Worm (Caenorhabditis elegans): Measurements from ENCODE around the gene col-76.

The col-76 gene

DNA sequence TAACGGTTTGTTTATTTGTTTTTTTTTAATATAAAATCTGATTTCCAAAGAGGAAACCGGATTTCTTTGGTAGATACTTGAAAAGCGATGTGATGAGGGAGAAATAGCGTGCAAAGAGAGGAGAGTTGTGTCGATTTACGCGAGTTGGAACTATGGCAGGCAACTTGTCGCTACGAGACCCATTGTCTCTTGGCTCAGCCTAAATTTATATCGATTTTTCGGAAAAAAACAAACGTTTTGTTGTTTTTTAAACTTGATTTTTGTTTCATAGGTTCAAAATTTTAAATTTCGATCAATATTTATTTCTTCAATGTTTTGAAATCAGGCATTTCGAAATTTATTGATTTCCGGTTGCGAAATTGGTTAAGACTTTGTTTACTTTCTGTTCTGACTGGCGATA, 12.3 kb downstream of the col-76 start, which contains the start of gene M110.3 (continued):
- TF ChIP-seq pag-3 (tag; optimal IDR thresholded peaks at IDR 0.05; ENCODE audit: borderline replicate concordance, insufficient read depth): peak; percentile 71
- TF ChIP-seq ama-1 (optimal IDR thresholded peaks at IDR 0.05): no peak
- no peak for TF ChIP-seq fkh-10 (GFP tag; optimal IDR thresholded peaks at IDR 0.05)
- TF ChIP-seq C04F5.9 (tag; optimal IDR thresholded peaks at IDR 0.05): peak; percentile 44

DNA sequence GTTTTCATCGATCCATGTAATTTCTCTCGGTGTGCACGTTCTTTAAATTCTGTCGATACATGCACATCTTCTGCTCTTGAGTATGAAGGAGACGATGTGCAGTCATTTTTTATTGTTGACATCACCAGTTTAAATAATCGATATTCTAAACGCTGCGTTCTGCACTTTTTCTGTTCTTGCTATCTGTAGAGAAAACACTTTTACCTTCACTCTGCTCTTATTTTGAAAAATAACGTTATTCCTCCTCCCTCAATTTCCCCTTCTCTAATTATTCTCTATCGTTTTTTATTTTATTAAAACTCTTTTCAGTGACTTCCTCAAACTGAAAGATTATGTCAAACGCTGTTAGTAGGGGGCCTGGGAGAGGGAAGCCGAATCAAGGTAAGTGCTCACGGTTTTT, 12.8 kb downstream of the col-76 start, which contains the start of gene ifg-1:
ifg-1 (plus strand) TSS at position 301 of the 400 bp plus-strand sequence.
- TF ChIP-seq dpl-1 (GFP tag; optimal IDR thresholded peaks at IDR 0.05) (no peak), lin-14 (GFP tag; optimal IDR thresholded peaks at IDR 0.05) (no peak), sox-4 (tag; optimal IDR thresholded peaks at IDR 0.05) (no peak), nhr-84 (tag; optimal IDR thresholded peaks at IDR 0.05) (no peak), ceh-8 (GFP tag; optimal IDR thresholded peaks at IDR 0.05) (no peak), ceh-63 (GFP tag; optimal IDR thresholded peaks at IDR 0.05) (no peak), rnt-1 (tag; optimal IDR thresholded peaks at IDR 0.05) (no peak), blmp-1 (tag; optimal IDR thresholded peaks at IDR 0.05) (no peak)

DNA sequence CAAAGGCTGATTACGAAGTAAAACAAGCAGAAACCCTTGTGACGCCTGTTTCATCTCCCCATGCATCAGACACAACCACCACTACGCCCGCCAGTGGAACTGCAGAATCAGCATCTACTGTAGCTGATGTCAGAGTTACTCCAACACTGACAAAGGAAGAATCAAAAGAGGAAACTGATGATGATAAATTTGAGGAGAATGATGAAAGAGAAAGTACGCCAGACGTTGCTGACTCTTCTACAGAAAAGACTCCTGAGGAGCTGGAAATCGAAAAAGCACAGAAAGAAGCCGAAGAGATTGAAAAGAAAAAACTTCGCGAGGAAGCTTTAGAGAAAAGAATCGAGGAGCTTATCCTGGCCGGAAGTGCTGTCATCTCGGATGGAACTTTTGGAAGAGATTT, 14.1 kb downstream of the col-76 start:
- TF ChIP-seq dpl-1 (GFP tag; optimal IDR thresholded peaks at IDR 0.05) (no peak), tbx-2 (tag; optimal IDR thresholded peaks at IDR 0.05) (no peak), nhr-84 (tag; optimal IDR thresholded peaks at IDR 0.05) (no peak)

DNA sequence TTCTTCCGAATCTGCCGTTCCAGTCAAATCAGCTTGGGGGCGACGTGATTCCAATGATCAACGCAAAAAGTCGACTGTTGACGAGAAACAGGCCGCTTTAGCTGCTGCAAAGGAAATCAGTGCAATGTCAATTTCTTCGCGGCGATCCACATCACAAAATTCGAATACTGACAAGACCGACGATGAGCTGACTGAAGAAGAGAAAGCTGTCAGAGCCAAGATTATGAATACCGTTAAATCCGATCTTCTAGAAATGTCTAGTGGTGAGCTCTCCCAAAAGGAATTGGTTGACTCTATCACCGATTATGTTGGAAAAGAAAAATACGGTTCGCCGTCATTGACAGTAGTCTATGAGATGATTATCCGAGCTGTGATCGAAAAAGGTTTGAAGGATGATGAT, 16.1 kb downstream of the col-76 start:
- TF ChIP-seq nhr-47 (tag; optimal IDR thresholded peaks at IDR 0.05) (no peak), mep-1 (tag; optimal IDR thresholded peaks at IDR 0.05) (no peak), dpl-1 (GFP tag; optimal IDR thresholded peaks at IDR 0.05) (no peak), hlh-4 (tag; optimal IDR thresholded peaks at IDR 0.05) (no peak), nhr-84 (tag; optimal IDR thresholded peaks at IDR 0.05) (no peak), aha-1 (tag; optimal IDR thresholded peaks at IDR 0.05) (no peak), vab-15 (tag; optimal IDR thresholded peaks at IDR 0.05) (no peak), nhr-237 (tag; optimal IDR thresholded peaks at IDR 0.05) (no peak), jun-1 (tag; optimal IDR thresholded peaks at IDR 0.05) (no peak), nhr-19 (GFP tag; conservative IDR thresholded peaks at IDR 0.05) (no peak), elt-3 (tag; optimal IDR thresholded peaks at IDR 0.05) (no peak), nhr-20 (tag; optimal IDR thresholded peaks at IDR 0.05) (no peak), irx-1 (tag; optimal IDR thresholded peaks at IDR 0.05) (no peak), unc-86 (tag; optimal IDR thresholded peaks at IDR 0.05) (no peak), sup-37 (GFP tag; optimal IDR thresholded peaks at IDR 0.05) (no peak), zag-1 (tag; optimal IDR thresholded peaks at IDR 0.05) (no peak)

DNA sequence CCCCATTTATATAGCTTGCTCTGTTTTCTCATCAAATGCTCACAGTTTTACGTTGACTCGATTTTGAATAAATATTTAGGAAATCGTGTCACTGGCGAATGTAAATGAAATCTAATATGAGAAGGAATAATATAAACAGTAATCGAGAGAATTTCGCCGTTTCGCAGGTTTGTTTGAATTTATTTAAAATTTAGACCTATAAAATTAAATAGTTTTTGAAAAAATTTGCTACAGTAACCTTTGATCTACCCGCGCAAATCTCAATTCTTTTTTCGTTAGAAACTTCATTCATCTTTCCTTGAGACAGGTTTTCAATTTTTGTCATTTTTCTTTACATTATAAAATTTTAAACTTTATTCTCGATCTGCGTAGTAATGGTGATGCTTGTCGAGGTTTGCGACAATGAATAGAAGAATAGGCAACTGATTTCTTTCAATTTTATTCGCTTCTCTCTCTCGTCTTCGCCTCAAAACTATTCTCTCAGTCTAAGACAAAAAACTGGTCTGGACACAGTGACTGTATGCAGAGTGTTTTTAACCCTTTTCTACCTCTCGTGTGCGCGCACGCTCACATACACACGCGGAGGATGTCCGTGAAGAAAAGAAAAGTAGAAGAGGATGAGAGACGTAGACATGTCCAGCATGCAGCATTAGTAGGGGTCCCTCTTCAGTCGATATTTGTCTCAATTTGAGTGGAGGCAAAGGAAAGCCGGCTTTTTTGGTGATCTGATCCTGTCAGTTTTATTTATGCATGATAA, 18.3 kb downstream of the col-76 start, which contains the start of gene dab-1:
dab-1 (plus strand) TSS at position 78 of the 757 bp plus-strand sequence.
- TF ChIP-seq ceh-8 (GFP tag; optimal IDR thresholded peaks at IDR 0.05): no peak
- peak; percentile 34 for TF ChIP-seq nhr-71 (tag; optimal IDR thresholded peaks at IDR 0.05)
- TF ChIP-seq dsc-1 (tag; optimal IDR thresholded peaks at IDR 0.05): no peak
- TF ChIP-seq dpl-1 (GFP tag; optimal IDR thresholded peaks at IDR 0.05): no peak
- TF ChIP-seq lin-14 (GFP tag; optimal IDR thresholded peaks at IDR 0.05): peak; percentile 73
- TF ChIP-seq unc-130 (tag; optimal IDR thresholded peaks at IDR 0.05): no peak
- no peak for TF ChIP-seq lin-39 (tag; optimal IDR thresholded peaks at IDR 0.05)
- TF ChIP-seq lin-35 (GFP tag; optimal IDR thresholded peaks at IDR 0.05): peak in 1 of 2 experiments; percentile 58
- no peak for TF ChIP-seq pqm-1 (tag; optimal IDR thresholded peaks at IDR 0.05)
- peak; percentile 83 for TF ChIP-seq nhr-85 (tag)
- no peak for TF ChIP-seq nhr-77 (tag; optimal IDR thresholded peaks at IDR 0.05)
- TF ChIP-seq blmp-1 (tag; optimal IDR thresholded peaks at IDR 0.05): peak; percentile 91
- TF ChIP-seq nhr-20 (tag; optimal IDR thresholded peaks at IDR 0.05): peak; percentile 37
- peak; percentile 0 for TF ChIP-seq tbx-2 (tag; optimal IDR thresholded peaks at IDR 0.05)
- no peak for TF ChIP-seq nhr-12 (tag; optimal IDR thresholded peaks at IDR 0.05)
- TF ChIP-seq fkh-10 (GFP tag; optimal IDR thresholded peaks at IDR 0.05): no peak
- peak in 1 of 2 experiments; percentile 51 for TF ChIP-seq lsy-2 (tag; optimal IDR thresholded peaks at IDR 0.05)
- TF ChIP-seq mab-9 (GFP tag; IDR thresholded peaks at IDR 0.05): no peak
- TF ChIP-seq nhr-11 (tag; optimal IDR thresholded peaks at IDR 0.05): no peak
- TF ChIP-seq aha-1 (tag; optimal IDR thresholded peaks at IDR 0.05): no peak
- TF ChIP-seq Y116A8C.19 (tag; optimal IDR thresholded peaks at IDR 0.05; ENCODE audit: borderline replicate concordance): no peak
- TF ChIP-seq mdl-1 (tag; optimal IDR thresholded peaks at IDR 0.05): peak in 1 of 2 experiments; percentile 73
- peak; percentile 46 for TF ChIP-seq snu-23 (GFP tag; optimal IDR thresholded peaks at IDR 0.05)
- TF ChIP-seq mef-2 (tag; optimal IDR thresholded peaks at IDR 0.05): no peak
- no peak for TF ChIP-seq zag-1 (tag; optimal IDR thresholded peaks at IDR 0.05)
- TF ChIP-seq nhr-28 (tag; optimal IDR thresholded peaks at IDR 0.05): no peak

All from whole organism, L1 larva.